Worm (Caenorhabditis elegans): ENCODE results near the gene srd-21.

- TF ChIP-seq sox-4 (tag; optimal IDR thresholded peaks at IDR 0.05) (no peak), nhr-237 (tag; optimal IDR thresholded peaks at IDR 0.05) (no peak), lin-35 (GFP tag; optimal IDR thresholded peaks at IDR 0.05) (no peak), zip-4 (GFP tag; optimal IDR thresholded peaks at IDR 0.05) (no peak), pqm-1 (tag; optimal IDR thresholded peaks at IDR 0.05) (no peak), dsc-1 (tag; optimal IDR thresholded peaks at IDR 0.05) (no peak), lin-13 (GFP tag; optimal IDR thresholded peaks at IDR 0.05) (no peak)
Observed at ce11 chrV:16589488-16589887, 40.2 kb upstream of the srd-21 start.

All from whole organism, L1 larva.